Worm (Caenorhabditis elegans) whole organism, L2 larva: ENCODE data around the gene Y39B6A.41.
A peak's percentile ranks its signal among the peaks of the same experiment; 100 is the strongest.

Source experiments
- C34F6.9 ChIP-seq: fragments of 150-350 bp; optimal IDR thresholded peaks from 2 replicates; lab custom pipeline; 2014; ENCODE audit warnings: missing biosample characterization, missing genetic modification characterization
- F13H6.1 ChIP-seq: sonication (generic microtip); optimal IDR thresholded peaks from 2 replicates; lab custom pipeline; 2016; ENCODE audit warnings: missing genetic modification characterization, missing compliant biosample characterization
- R02D3.7 ChIP-seq: fragments of 150-350 bp; optimal IDR thresholded peaks from 2 replicates; lab custom pipeline; 2014; ENCODE audit warnings: missing biosample characterization, missing genetic modification characterization
- ZK546.5 ChIP-seq: sonication (generic microtip); optimal IDR thresholded peaks from 2 replicates; lab custom pipeline; 2017; ENCODE audit warnings: missing biosample characterization, missing genetic modification characterization
- ama-1 ChIP-seq: fragments of 150-350 bp; optimal IDR thresholded peaks from 2 replicates; lab custom pipeline; 2018; ENCODE audit warnings: inconsistent platforms
- blmp-1 ChIP-seq: sonication (generic microtip); optimal IDR thresholded peaks from 2 replicates; lab custom pipeline; 2017; ENCODE audit warnings: missing genetic modification characterization, mild to moderate bottlenecking, missing compliant biosample characterization, antibody characterized with exemption, moderate library complexity; ENCODE audit not compliant: insufficient read depth
- ceh-82 ChIP-seq: fragments of 150-350 bp; optimal IDR thresholded peaks from 2 replicates; lab custom pipeline; 2014; ENCODE audit warnings: missing biosample characterization, missing genetic modification characterization
- crh-2 ChIP-seq: sonication (generic microtip); optimal IDR thresholded peaks from 2 replicates; lab custom pipeline; 2017; ENCODE audit warnings: missing biosample characterization, missing genetic modification characterization
- dmd-4 ChIP-seq: sonication (generic microtip); optimal IDR thresholded peaks from 2 replicates; lab custom pipeline; 2017; ENCODE audit warnings: missing biosample characterization, missing genetic modification characterization
- egl-27 ChIP-seq: sonication (generic microtip); optimal IDR thresholded peaks from 3 replicates; lab custom pipeline; 2017; ENCODE audit warnings: missing biosample characterization, missing genetic modification reagents, missing genetic modification characterization
- elt-1 ChIP-seq: fragments of 150-350 bp; optimal IDR thresholded peaks from 2 replicates; lab custom pipeline; 2014; ENCODE audit warnings: missing biosample characterization, missing genetic modification characterization
- fos-1 ChIP-seq: fragments of 150-350 bp; optimal IDR thresholded peaks from 2 replicates; lab custom pipeline; 2014; ENCODE audit warnings: missing biosample characterization, missing genetic modification characterization
- lin-11 ChIP-seq: fragments of 150-350 bp; sonication (generic microtip); optimal IDR thresholded peaks from 2 replicates; lab custom pipeline; 2014; ENCODE audit warnings: missing biosample characterization, missing genetic modification characterization, inconsistent platforms, mixed read lengths
- lin-39 ChIP-seq: fragments of 150-350 bp; optimal IDR thresholded peaks from 2 replicates; lab custom pipeline; 2014; ENCODE audit warnings: missing biosample characterization, missing genetic modification reagents, missing genetic modification characterization
- lsy-2 ChIP-seq, 2 experiments: fragments of 150-350 bp in 1 of 2; sonication (generic microtip) in 1 of 2; optimal IDR thresholded peaks; 2 replicates each; lab custom pipeline; 2014 to 2017; ENCODE audit warnings: missing biosample characterization in 2 of 2, missing genetic modification characterization in 2 of 2
- mab-5 ChIP-seq: fragments of 150-350 bp; optimal IDR thresholded peaks from 2 replicates; lab custom pipeline; 2014; ENCODE audit warnings: missing biosample characterization, missing genetic modification characterization
- mbf-1 ChIP-seq: sonication (generic microtip); optimal IDR thresholded peaks from 2 replicates; lab custom pipeline; 2017; ENCODE audit warnings: missing biosample characterization, missing genetic modification characterization
- nhr-10 ChIP-seq: sonication (generic microtip); optimal IDR thresholded peaks from 2 replicates; lab custom pipeline; 2017; ENCODE audit warnings: missing biosample characterization, missing genetic modification characterization
- nhr-12 ChIP-seq: fragments of 150-350 bp; optimal IDR thresholded peaks from 2 replicates; lab custom pipeline; 2014; ENCODE audit warnings: missing biosample characterization, missing genetic modification characterization
- nhr-129 ChIP-seq: fragments of 150-350 bp; optimal IDR thresholded peaks from 2 replicates; lab custom pipeline; 2014; ENCODE audit warnings: missing biosample characterization, missing genetic modification characterization
- nhr-21 ChIP-seq: fragments of 150-350 bp; optimal IDR thresholded peaks from 2 replicates; lab custom pipeline; 2014; ENCODE audit warnings: missing biosample characterization, missing genetic modification characterization
- nhr-23 ChIP-seq: fragments of 150-350 bp; optimal IDR thresholded peaks from 2 replicates; lab custom pipeline; 2014; ENCODE audit warnings: missing biosample characterization, missing genetic modification reagents, missing genetic modification characterization
- nhr-237 ChIP-seq: fragments of 150-350 bp; optimal IDR thresholded peaks from 2 replicates; lab custom pipeline; 2014; ENCODE audit warnings: missing biosample characterization, missing genetic modification characterization
- nhr-6 ChIP-seq: fragments of 150-350 bp; optimal IDR thresholded peaks from 2 replicates; lab custom pipeline; 2014; ENCODE audit warnings: missing biosample characterization, missing genetic modification characterization
- nhr-77 ChIP-seq: fragments of 150-350 bp; optimal IDR thresholded peaks from 2 replicates; lab custom pipeline; 2014; ENCODE audit warnings: missing biosample characterization, missing genetic modification characterization
- skn-1 ChIP-seq: sonication (generic microtip); optimal IDR thresholded peaks from 2 replicates; lab custom pipeline; 2017; ENCODE audit warnings: missing biosample characterization, missing genetic modification characterization
- sma-9 ChIP-seq, 2 experiments: fragments of 150-350 bp in 1 of 2; sonication (generic microtip) in 1 of 2; optimal IDR thresholded peaks; 2 replicates each; lab custom pipeline; 2014 to 2016; ENCODE audit warnings: missing genetic modification characterization in 2 of 2, mild to moderate bottlenecking in 1 of 2, missing biosample characterization in 1 of 2, missing compliant biosample characterization in 1 of 2, missing genetic modification reagents in 1 of 2, moderate library complexity in 1 of 2
- snpc-4 ChIP-seq: fragments of 150-350 bp; optimal IDR thresholded peaks from 2 replicates; lab custom pipeline; 2014; ENCODE audit warnings: missing biosample characterization, missing genetic modification characterization
- unc-55 ChIP-seq: fragments of 150-350 bp; sonication (generic microtip); optimal IDR thresholded peaks from 3 replicates; lab custom pipeline; 2014; ENCODE audit warnings: missing biosample characterization, missing genetic modification reagents, missing genetic modification characterization
- unc-62 ChIP-seq: fragments of 150-350 bp; optimal IDR thresholded peaks from 2 replicates; lab custom pipeline; 2014; ENCODE audit warnings: missing biosample characterization, missing genetic modification reagents, missing genetic modification characterization
- zag-1 ChIP-seq: fragments of 150-350 bp; optimal IDR thresholded peaks from 2 replicates; lab custom pipeline; 2014; ENCODE audit warnings: missing biosample characterization, missing genetic modification characterization

Gene Y39B6A.41

ce11 chrV:18967479-18968056 lies 10.2 kb downstream of the Y39B6A.41 start, which contains the start of gene Y39B6A.43 (continued):
- TF ChIP-seq sma-9 (GFP tag; optimal IDR thresholded peaks at IDR 0.05; lab: Kevin White, UChicago) (peak; percentile 93), sma-9 (tag; optimal IDR thresholded peaks at IDR 0.05; lab: Kevin White, UChicago) (no peak), ama-1 (lab: Kevin White, UChicago) (no peak), dmd-4 (tag; lab: Kevin White, UChicago) (no peak), C34F6.9 (peak; percentile 91), R02D3.7 (tag; lab: Kevin White, UChicago) (peak; percentile 79), nhr-23 (tag; lab: Kevin White, UChicago) (no peak), nhr-77 (tag; lab: Kevin White, UChicago) (peak; percentile 90), nhr-237 (tag; lab: Kevin White, UChicago) (peak; percentile 86), mab-5 (tag; lab: Kevin White, UChicago) (peak; percentile 92), nhr-6 (tag; lab: Kevin White, UChicago) (peak; percentile 91), nhr-10 (tag; lab: Kevin White, UChicago) (peak; percentile 87)

ce11 chrV:18960072-18960471 lies 17.7 kb downstream of the Y39B6A.41 start, which contains the start of gene ztf-20:
TSS of gene ztf-20 (minus strand) at chrV:18960172.
- TF ChIP-seq mbf-1 (tag; lab: Kevin White, UChicago) (no peak), nhr-12 (tag; lab: Kevin White, UChicago) (no peak), dmd-4 (tag; lab: Kevin White, UChicago) (no peak), R02D3.7 (tag; lab: Kevin White, UChicago) (no peak), zag-1 (tag; lab: Kevin White, UChicago) (no peak), unc-62 (GFP tag; lab: Kevin White, UChicago) (no peak), nhr-129 (no peak), nhr-23 (tag; lab: Kevin White, UChicago) (no peak), ZK546.5 (tag; lab: Kevin White, UChicago) (no peak), ama-1 (lab: Kevin White, UChicago) (no peak), elt-1 (tag; lab: Kevin White, UChicago) (no peak), nhr-10 (tag; lab: Kevin White, UChicago) (no peak), mab-5 (tag; lab: Kevin White, UChicago) (no peak), unc-55 (GFP tag; lab: Kevin White, UChicago) (no peak)

ce11 chrV:18957267-18957843 lies 20.4 kb downstream of the Y39B6A.41 start, which contains the start of gene hrg-10:
TSS of gene hrg-10 (minus strand) at chrV:18957317.
- no peak for TF ChIP-seq crh-2 (tag; lab: Kevin White, UChicago)
- TF ChIP-seq skn-1 (tag; lab: Kevin White, UChicago), result peak; percentile 15
- TF ChIP-seq fos-1, result peak; percentile 12

ce11 chrV:18940341-18940740 lies 37.4 kb downstream of the Y39B6A.41 start, which contains the start of gene Y80D3A.8:
TSS of gene Y80D3A.8 (plus strand) at chrV:18940641.
- TF ChIP-seq lsy-2 (tag; optimal IDR thresholded peaks at IDR 0.05; lab: Kevin White, UChicago), result no peak

ce11 chrV:18937578-18937977 lies 40.2 kb downstream of the Y39B6A.41 start:
- TF ChIP-seq lin-11 (tag; lab: Kevin White, UChicago) (no peak), snpc-4 (tag; lab: Kevin White, UChicago) (no peak), nhr-12 (tag; lab: Kevin White, UChicago) (no peak), nhr-21 (tag; lab: Kevin White, UChicago) (no peak), nhr-129 (no peak), blmp-1 (tag; lab: Kevin White, UChicago) (no peak), skn-1 (tag; lab: Kevin White, UChicago) (no peak), ZK546.5 (tag; lab: Kevin White, UChicago) (no peak), R02D3.7 (tag; lab: Kevin White, UChicago) (no peak), egl-27 (no peak), lin-39 (tag; lab: Kevin White, UChicago) (no peak), F13H6.1 (tag; lab: Kevin White, UChicago) (no peak), ceh-82 (tag; lab: Kevin White, UChicago) (no peak), fos-1 (no peak)
